Fruit fly (Drosophila melanogaster) whole organism, embryonic: ENCODE measurements around the gene Liprin-beta.

Experiments
- Asciz ChIP-seq: fragments of 200-800 bp; sonication (Bioruptor generic); optimal IDR thresholded peaks from 2 replicates; lab custom pipeline; 2017; ENCODE audit warnings: missing biosample characterization, mild to moderate bottlenecking, missing genetic modification characterization, missing genetic modification reagents
- Bdp1 ChIP-seq: fragments of 200-800 bp; sonication (Bioruptor generic); optimal IDR thresholded peaks from 3 replicates; lab custom pipeline; 2016; ENCODE audit warnings: missing biosample characterization, missing genetic modification characterization
- CG10267 ChIP-seq: fragments of 200-800 bp; sonication (Bioruptor generic); optimal IDR thresholded peaks from 2 replicates; lab custom pipeline; 2018; ENCODE audit warnings: missing biosample characterization, mild to moderate bottlenecking, missing genetic modification characterization, moderate library complexity
- CG10654 ChIP-seq: fragments of 200-800 bp; sonication (Bioruptor generic); optimal IDR thresholded peaks from 2 replicates; lab custom pipeline; 2016; ENCODE audit warnings: missing biosample characterization, missing genetic modification characterization
- CG11247 ChIP-seq: fragments of 200-800 bp; sonication (Bioruptor generic); IDR thresholded peaks from 2 replicates; pipeline ENCODE4 v1.3.6; 2022; ENCODE audit warnings: missing biosample characterization, missing genetic modification characterization
- CG11456 ChIP-seq: fragments of 200-800 bp; sonication (Bioruptor generic); IDR thresholded peaks from 3 replicates; pipeline ENCODE4 v1.3.6; 2022; ENCODE audit warnings: missing biosample characterization, missing genetic modification characterization
- CG12071 ChIP-seq: fragments of 200-800 bp; sonication (Bioruptor generic); optimal IDR thresholded peaks from 3 replicates; lab custom pipeline; 2018; ENCODE audit warnings: missing biosample characterization, mild to moderate bottlenecking, missing genetic modification characterization
- CG14860 ChIP-seq: fragments of 200-800 bp; sonication (Bioruptor generic); IDR thresholded peaks from 3 replicates; pipeline ENCODE4 v1.3.6; 2022; ENCODE audit warnings: missing biosample characterization, missing genetic modification characterization; ENCODE audit not compliant: partially characterized antibody
- CG15696 ChIP-seq: fragments of 200-800 bp; sonication (Bioruptor generic); optimal IDR thresholded peaks from 2 replicates; lab custom pipeline; 2019; ENCODE audit warnings: missing biosample characterization, mild to moderate bottlenecking, missing genetic modification characterization, moderate library complexity
- CG1603 ChIP-seq: fragments of 200-800 bp; sonication (Bioruptor generic); optimal IDR thresholded peaks from 2 replicates; lab custom pipeline; 2019; ENCODE audit warnings: missing biosample characterization, mild to moderate bottlenecking, missing genetic modification characterization, moderate library complexity
- CG17328 ChIP-seq: fragments of 200-800 bp; sonication (Bioruptor generic); IDR thresholded peaks from 2 replicates; pipeline ENCODE4 v1.3.6; 2022; ENCODE audit warnings: missing biosample characterization, missing genetic modification characterization
- CG2678 ChIP-seq: fragments of 200-800 bp; sonication (Bioruptor generic); optimal IDR thresholded peaks from 3 replicates; lab custom pipeline; 2019; ENCODE audit warnings: missing biosample characterization, mild to moderate bottlenecking, missing genetic modification characterization, moderate library complexity
- CG31224 ChIP-seq: fragments of 200-800 bp; sonication (Bioruptor generic); IDR thresholded peaks from 2 replicates; pipeline ENCODE4 v1.3.6; 2022; ENCODE audit warnings: missing biosample characterization, missing genetic modification characterization
- CG31365 ChIP-seq: fragments of 200-800 bp; sonication (Bioruptor generic); optimal IDR thresholded peaks from 2 replicates; lab custom pipeline; 2018; ENCODE audit warnings: missing biosample characterization, mild to moderate bottlenecking, missing genetic modification characterization
- CG34376 ChIP-seq: fragments of 200-800 bp; sonication (Bioruptor generic); optimal IDR thresholded peaks from 2 replicates; lab custom pipeline; 2018; ENCODE audit warnings: missing biosample characterization, mild to moderate bottlenecking, missing genetic modification characterization
- CG4404 ChIP-seq: fragments of 200-800 bp; sonication (Bioruptor generic); IDR thresholded peaks from 2 replicates; pipeline ENCODE4 v1.3.6; 2022; ENCODE audit warnings: missing biosample characterization, missing genetic modification characterization
- CG6791 ChIP-seq: fragments of 200-800 bp; sonication (Bioruptor generic); IDR thresholded peaks from 3 replicates; pipeline ENCODE4 v1.3.6; 2022; ENCODE audit warnings: missing biosample characterization, missing genetic modification characterization; ENCODE audit not compliant: partially characterized antibody
- CG7271 ChIP-seq: fragments of 200-800 bp; sonication (Bioruptor generic); optimal IDR thresholded peaks from 2 replicates; lab custom pipeline; 2018; ENCODE audit warnings: missing biosample characterization, mild to moderate bottlenecking, missing genetic modification characterization, moderate library complexity
- CG7745 ChIP-seq: fragments of 200-800 bp; sonication (Bioruptor generic); optimal IDR thresholded peaks from 2 replicates; lab custom pipeline; 2018; ENCODE audit warnings: missing biosample characterization, mild to moderate bottlenecking, missing genetic modification characterization, moderate library complexity
- CG9437 ChIP-seq: fragments of 200-800 bp; sonication (Bioruptor generic); optimal IDR thresholded peaks from 2 replicates; lab custom pipeline; 2018; ENCODE audit warnings: missing biosample characterization, mild to moderate bottlenecking, missing genetic modification characterization
- CG9932 ChIP-seq: fragments of 200-800 bp; sonication (Bioruptor generic); IDR thresholded peaks from 2 replicates; pipeline ENCODE4 v1.3.6; 2022; ENCODE audit warnings: missing biosample characterization, missing genetic modification characterization
- CHES-1-like ChIP-seq: fragments of 200-800 bp; sonication (Bioruptor generic); optimal IDR thresholded peaks from 2 replicates; lab custom pipeline; 2016; ENCODE audit warnings: missing biosample characterization, missing genetic modification characterization
- D ChIP-seq, 2 experiments: fragments of 200-800 bp in 1 of 2; fragments of >200 bp in 1 of 2; sonication (Bioruptor generic) in 1 of 2; optimal IDR thresholded peaks; 2 replicates in 1 of 2; 3 replicates in 1 of 2; lab custom pipeline; 2017; ENCODE audit warnings: mild to moderate bottlenecking in 1 of 2, missing biosample characterization in 1 of 2, missing genetic modification characterization in 1 of 2, missing genetic modification reagents in 1 of 2
- D19A ChIP-seq: fragments of 200-800 bp; optimal IDR thresholded peaks from 3 replicates; lab custom pipeline; 2019; ENCODE audit warnings: missing biosample characterization, mild to moderate bottlenecking, missing genetic modification characterization, moderate library complexity
- Dbx ChIP-seq: fragments of 200-800 bp; sonication (Bioruptor generic); IDR thresholded peaks from 3 replicates; pipeline ENCODE4 v1.3.6; 2022; ENCODE audit warnings: missing biosample characterization, missing genetic modification characterization
- Dek ChIP-seq: fragments of 200-800 bp; sonication (Bioruptor generic); optimal IDR thresholded peaks from 3 replicates; lab custom pipeline; 2019; ENCODE audit warnings: missing biosample characterization, mild to moderate bottlenecking, missing genetic modification characterization, moderate library complexity
- Drgx ChIP-seq: fragments of 200-800 bp; sonication (Bioruptor generic); IDR thresholded peaks from 2 replicates; pipeline ENCODE4 v1.3.6; 2022; ENCODE audit warnings: missing biosample characterization, missing genetic modification characterization
- HHEX ChIP-seq: fragments of 200-800 bp; sonication (Bioruptor generic); optimal IDR thresholded peaks from 3 replicates; lab custom pipeline; 2017; ENCODE audit warnings: missing biosample characterization, mild to moderate bottlenecking, missing genetic modification characterization, missing genetic modification reagents
- HLH54F ChIP-seq: fragments of 200-800 bp; sonication (Bioruptor generic); optimal IDR thresholded peaks from 3 replicates; lab custom pipeline; 2016; ENCODE audit warnings: missing biosample characterization, missing genetic modification characterization
- Hr39 ChIP-seq: fragments of >200 bp; optimal IDR thresholded peaks from 2 replicates; lab custom pipeline; 2017
- MBD-R2 ChIP-seq: fragments of 200-800 bp; sonication (Bioruptor generic); IDR thresholded peaks from 2 replicates; pipeline ENCODE4 v1.3.6; 2022; ENCODE audit warnings: missing biosample characterization, missing genetic modification characterization
- NFAT ChIP-seq: fragments of 200-800 bp; sonication (Bioruptor generic); IDR thresholded peaks from 2 replicates; pipeline ENCODE4 v1.3.6; 2022; ENCODE audit warnings: missing biosample characterization, missing genetic modification characterization
- Pdp1 ChIP-seq, 2 experiments: fragments of 200-800 bp; sonication (Bioruptor generic); optimal IDR thresholded peaks; 3 replicates each; lab custom pipeline; 2016; ENCODE audit warnings: missing biosample characterization in 2 of 2, missing genetic modification characterization in 2 of 2, mild to moderate bottlenecking in 1 of 2, moderate library complexity in 1 of 2
- Sin3A ChIP-seq: fragments of >200 bp; optimal IDR thresholded peaks from 2 replicates; lab custom pipeline; 2018
- Trl ChIP-seq, 3 experiments: fragments of >200 bp in 2 of 3; fragments of 200-800 bp in 1 of 3; sonication (Bioruptor generic) in 1 of 3; optimal IDR thresholded peaks; 2 replicates in 1 of 3; 3 replicates in 2 of 3; lab custom pipeline; 2016 to 2017; ENCODE audit warnings: missing biosample characterization in 1 of 3, missing genetic modification characterization in 1 of 3
- br ChIP-seq: fragments of >200 bp; optimal IDR thresholded peaks from 2 replicates; lab custom pipeline; 2017
- cas ChIP-seq: fragments of 200-800 bp; sonication (Bioruptor generic); IDR thresholded peaks from 2 replicates; pipeline ENCODE4 v1.3.6; 2022; ENCODE audit warnings: missing biosample characterization, missing genetic modification characterization
- caup ChIP-seq: fragments of 200-800 bp; sonication (Bioruptor generic); optimal IDR thresholded peaks from 3 replicates; lab custom pipeline; 2017; ENCODE audit warnings: missing biosample characterization, mild to moderate bottlenecking, missing genetic modification characterization, moderate library complexity; ENCODE audit not compliant: severe bottlenecking
- chn ChIP-seq: fragments of 200-800 bp; sonication (Bioruptor generic); optimal IDR thresholded peaks from 2 replicates; lab custom pipeline; 2016; ENCODE audit warnings: missing biosample characterization, missing genetic modification characterization
- dmrt99B ChIP-seq: fragments of 200-800 bp; sonication (Bioruptor generic); optimal IDR thresholded peaks from 2 replicates; lab custom pipeline; 2018; ENCODE audit warnings: missing biosample characterization, mild to moderate bottlenecking, missing genetic modification characterization, moderate library complexity
- fd102C ChIP-seq: fragments of 200-800 bp; sonication (Bioruptor generic); optimal IDR thresholded peaks from 2 replicates; lab custom pipeline; 2018; ENCODE audit warnings: missing biosample characterization, mild to moderate bottlenecking, missing genetic modification characterization, moderate library complexity
- fd3F ChIP-seq: fragments of 200-800 bp; sonication (Bioruptor generic); optimal IDR thresholded peaks from 2 replicates; lab custom pipeline; 2018; ENCODE audit warnings: missing biosample characterization, mild to moderate bottlenecking, missing genetic modification characterization, moderate library complexity
- ham ChIP-seq: fragments of 200-800 bp; sonication (Bioruptor generic); IDR thresholded peaks from 2 replicates; pipeline ENCODE4 v1.3.6; 2022; ENCODE audit warnings: missing biosample characterization, missing genetic modification characterization
- knrl ChIP-seq: fragments of 200-800 bp; sonication (Bioruptor generic); IDR thresholded peaks from 3 replicates; pipeline ENCODE4 v1.3.6; 2022; ENCODE audit warnings: missing biosample characterization, missing genetic modification characterization; ENCODE audit not compliant: partially characterized antibody
- lbe ChIP-seq: fragments of 200-800 bp; sonication (Bioruptor generic); optimal IDR thresholded peaks from 2 replicates; lab custom pipeline; 2016; ENCODE audit warnings: missing biosample characterization, mild to moderate bottlenecking, missing genetic modification characterization
- org-1 ChIP-seq: fragments of 200-800 bp; sonication (Bioruptor generic); optimal IDR thresholded peaks from 2 replicates; lab custom pipeline; 2017; ENCODE audit warnings: missing biosample characterization, missing genetic modification characterization
- sna ChIP-seq: fragments of 200-800 bp; sonication (Bioruptor generic); IDR thresholded peaks from 2 replicates; pipeline ENCODE4 v1.3.6; 2022; ENCODE audit warnings: missing biosample characterization, missing genetic modification characterization; ENCODE audit not compliant: partially characterized antibody
- ttk ChIP-seq: fragments of 200-800 bp; sonication (Bioruptor generic); IDR thresholded peaks from 2 replicates; pipeline ENCODE4 v2.1.2; 2022; ENCODE audit warnings: missing biosample characterization, missing genetic modification characterization
- zfh2 ChIP-seq: fragments of 200-800 bp; sonication (Bioruptor generic); optimal IDR thresholded peaks from 2 replicates; lab custom pipeline; 2016; ENCODE audit warnings: missing biosample characterization, missing genetic modification characterization

Liprin-beta gene

DNA sequence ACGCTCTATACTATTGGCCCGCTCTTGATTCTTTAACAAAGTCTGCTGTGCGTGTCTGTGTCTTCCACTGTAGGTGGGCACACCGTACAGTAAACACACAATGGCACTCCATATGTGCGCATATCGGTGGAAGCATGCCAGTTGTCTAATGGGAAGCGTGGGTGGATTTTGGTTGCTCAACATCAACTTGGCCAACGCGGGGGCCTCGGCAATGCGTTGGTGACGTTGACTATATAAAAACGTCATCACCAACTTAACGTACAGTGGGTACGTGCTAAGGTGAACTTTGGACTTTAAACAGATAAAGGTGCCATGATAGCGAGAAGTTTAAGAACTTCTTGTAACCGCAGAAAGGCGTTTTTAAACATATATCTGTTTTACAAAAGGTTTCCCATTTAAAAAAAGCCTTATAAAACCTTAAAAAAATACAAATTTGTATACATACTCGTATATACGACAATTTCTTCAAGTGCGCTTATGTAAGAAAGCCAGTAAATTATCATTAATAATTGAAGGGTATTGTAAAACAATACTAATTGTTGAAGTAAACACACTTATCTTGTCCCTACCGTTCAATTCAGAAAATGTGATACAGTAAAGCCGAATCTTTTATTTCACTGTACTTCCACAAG is 33.3 kb upstream of the Liprin-beta start (continued):
- TF ChIP-seq HLH54F (GFP tag; lab: Kevin White, UChicago) = peak; percentile 52
- no peak for TF ChIP-seq knrl (GFP tag; lab: Robert Waterston, UW)
- peak; percentile 46 for TF ChIP-seq CG10654 (GFP tag; lab: Kevin White, UChicago)
- peak; percentile 35 for TF ChIP-seq zfh2 (GFP tag; lab: Kevin White, UChicago)
- TF ChIP-seq Asciz (GFP tag; lab: Kevin White, UChicago) = peak; percentile 40
- no peak for TF ChIP-seq CG17328
- 0 out of 2 replicates have a peak, but pooled peaks have one; percentile 41 for TF ChIP-seq CG31224 (GFP tag; lab: Robert Waterston, UW)
- no peak for TF ChIP-seq lbe (GFP tag; lab: Kevin White, UChicago)
- TF ChIP-seq Dbx (GFP tag; lab: Robert Waterston, UW) = 0 out of 3 replicates have a peak, but pooled peaks have one; percentile 23
- peak; percentile 25 to 84 for TF ChIP-seq Pdp1 (GFP tag; optimal IDR thresholded peaks at IDR 0.05; lab: Kevin White, UChicago)
- TF ChIP-seq CG11247 (GFP tag; lab: Robert Waterston, UW) = peak; percentile 37; the same call in 1 of the 2 replicates
- no peak for TF ChIP-seq CG6791
- TF ChIP-seq MBD-R2 (GFP tag; lab: Robert Waterston, UW) = no peak
- peak; percentile 46 for TF ChIP-seq D19A (tag; lab: Kevin White, UChicago)
- TF ChIP-seq CG12071 = no peak
- TF ChIP-seq fd102C (GFP tag; lab: Kevin White, UChicago) = no peak
- TF ChIP-seq CG2678 (tag; lab: Kevin White, UChicago) = peak; percentile 76
- TF ChIP-seq CG15696 (tag; lab: Kevin White, UChicago) = no peak
- no peak for TF ChIP-seq CHES-1-like
- no peak for TF ChIP-seq sna (GFP tag; lab: Robert Waterston, UW)
- TF ChIP-seq HHEX (GFP tag; lab: Kevin White, UChicago) = peak; percentile 53
- TF ChIP-seq CG4404 (GFP tag; lab: Robert Waterston, UW) = no peak
- no peak for TF ChIP-seq Bdp1 (GFP tag; lab: Kevin White, UChicago)
- TF ChIP-seq br (lab: Kevin White, UChicago) = no peak
- no peak for TF ChIP-seq chn
- peak; percentile 2 for TF ChIP-seq CG34376 (GFP tag; lab: Kevin White, UChicago)
- peak; percentile 72 for TF ChIP-seq dmrt99B (tag; lab: Kevin White, UChicago)
- no peak for TF ChIP-seq cas (GFP tag; lab: Robert Waterston, UW)
- no peak for TF ChIP-seq Drgx
- peak in 1 of 2 experiments; percentile 23 for TF ChIP-seq Trl (optimal IDR thresholded peaks at IDR 0.05; lab: Kevin White, UChicago)
- no peak for TF ChIP-seq Trl (GFP tag; optimal IDR thresholded peaks at IDR 0.05; lab: Kevin White, UChicago)
- TF ChIP-seq CG7271 (tag; lab: Kevin White, UChicago) = no peak
- peak; percentile 5 for TF ChIP-seq org-1 (GFP tag; lab: Kevin White, UChicago)
- no peak for TF ChIP-seq NFAT (GFP tag; lab: Robert Waterston, UW)
- TF ChIP-seq Dek (tag; lab: Kevin White, UChicago) = peak; percentile 52
- TF ChIP-seq CG9932 = peak; percentile 39; the same call in 1 of the 2 replicates
- no peak for TF ChIP-seq ttk (GFP tag; lab: Robert Waterston, UW)
- no peak for TF ChIP-seq CG11456 (GFP tag; lab: Robert Waterston, UW)
- no peak for TF ChIP-seq CG14860 (GFP tag; lab: Robert Waterston, UW)
- no peak for TF ChIP-seq D (optimal IDR thresholded peaks at IDR 0.05; lab: Kevin White, UChicago)
- no peak for TF ChIP-seq D (GFP tag; optimal IDR thresholded peaks at IDR 0.05; lab: Kevin White, UChicago)
- TF ChIP-seq Sin3A (lab: Kevin White, UChicago) = no peak
- no peak for TF ChIP-seq ham
- TF ChIP-seq CG31365 = no peak
- TF ChIP-seq fd3F (GFP tag; lab: Kevin White, UChicago) = peak; percentile 35
- no peak for TF ChIP-seq CG7745
- peak; percentile 14 for TF ChIP-seq CG10267 (tag; lab: Kevin White, UChicago)
- TF ChIP-seq CG9437 (GFP tag; lab: Kevin White, UChicago) = peak; percentile 20
- TF ChIP-seq Hr39 (lab: Kevin White, UChicago) = no peak
- TF ChIP-seq caup (GFP tag; lab: Kevin White, UChicago) = peak; percentile 52
- no peak for TF ChIP-seq CG1603
